Fruit fly (Drosophila melanogaster): ENCODE results near the gene CG12236.
A peak's percentile ranks its signal among the peaks of the same experiment; 100 is the strongest.

Gene CG12236

dm6 chrX:5918499-5919126 is 10.7 kb downstream of the CG12236 start (continued):
- TF ChIP-seq CG6254 (GFP tag; optimal IDR thresholded peaks at IDR 0.05), result peak; percentile 93
- peak; percentile 99 for TF ChIP-seq CG1603 (tag; optimal IDR thresholded peaks at IDR 0.05)
- TF ChIP-seq Blimp-1 (GFP tag; optimal IDR thresholded peaks at IDR 0.05), result peak; percentile 96
- peak; percentile 90 for TF ChIP-seq tio (GFP tag; optimal IDR thresholded peaks at IDR 0.05)
- peak; percentile 98 for TF ChIP-seq CG11723 (GFP tag; optimal IDR thresholded peaks at IDR 0.05)
- TF ChIP-seq Lpt (GFP tag; optimal IDR thresholded peaks at IDR 0.05), result no peak
- peak; percentile 83 for TF ChIP-seq ac (GFP tag; optimal IDR thresholded peaks at IDR 0.05)
- TF ChIP-seq BtbVII (GFP tag; optimal IDR thresholded peaks at IDR 0.05), result peak; percentile 99
- TF ChIP-seq sim (GFP tag; IDR thresholded peaks at IDR 0.05), result peak; percentile 95
- peak in 1 of 2 experiments; percentile 72 for TF ChIP-seq crp (GFP tag; optimal IDR thresholded peaks at IDR 0.05)
- peak; percentile 98 for TF ChIP-seq CG1647 (GFP tag; optimal IDR thresholded peaks at IDR 0.05)
- peak; percentile 89 for TF ChIP-seq E2f2 (GFP tag; IDR thresholded peaks at IDR 0.05)
- TF ChIP-seq sima (GFP tag; optimal IDR thresholded peaks at IDR 0.05), result peak; percentile 94
- peak; percentile 43 for TF ChIP-seq Dp (GFP tag; optimal IDR thresholded peaks at IDR 0.05)
- peak in 1 of 3 experiments; percentile 94 for TF ChIP-seq Stat92E (GFP tag; optimal IDR thresholded peaks at IDR 0.05)
- peak; percentile 97 for TF ChIP-seq zen (tag; optimal IDR thresholded peaks at IDR 0.05)
- TF ChIP-seq CG18599 (GFP tag; optimal IDR thresholded peaks at IDR 0.05), result peak; percentile 100
- peak; percentile 91 for TF ChIP-seq CG10267 (tag; optimal IDR thresholded peaks at IDR 0.05)
- TF ChIP-seq ro (GFP tag; IDR thresholded peaks at IDR 0.05), result peak; percentile 99
- peak; percentile 100 for TF ChIP-seq vvl (GFP tag; IDR thresholded peaks at IDR 0.05)
- TF ChIP-seq CG9609 (GFP tag; optimal IDR thresholded peaks at IDR 0.05), result peak; percentile 99
- TF ChIP-seq vnd (GFP tag; IDR thresholded peaks at IDR 0.05; ENCODE audit: partially characterized antibody), result peak; percentile 83
- peak; percentile 83 for TF ChIP-seq tna (GFP tag; IDR thresholded peaks at IDR 0.05; ENCODE audit: partially characterized antibody)
- TF ChIP-seq crol (GFP tag; IDR thresholded peaks at IDR 0.05), result peak; percentile 95
- TF ChIP-seq CG8281 (tag; optimal IDR thresholded peaks at IDR 0.05), result peak; percentile 92
- peak; percentile 99 for TF ChIP-seq CG8944 (GFP tag; optimal IDR thresholded peaks at IDR 0.05)
- peak; percentile 92 for TF ChIP-seq Lhr (GFP tag; optimal IDR thresholded peaks at IDR 0.05)
- TF ChIP-seq her (GFP tag; optimal IDR thresholded peaks at IDR 0.05), result peak; percentile 97
- TF ChIP-seq lov (optimal IDR thresholded peaks at IDR 0.05), result no peak
- TF ChIP-seq lov (GFP tag; IDR thresholded peaks at IDR 0.05), result peak; percentile 99
- TF ChIP-seq peb (GFP tag; IDR thresholded peaks at IDR 0.05), result peak; percentile 99
- peak; percentile 61 for TF ChIP-seq Scr (GFP tag; IDR thresholded peaks at IDR 0.05; ENCODE audit: partially characterized antibody)
- TF ChIP-seq CG11247 (GFP tag; IDR thresholded peaks at IDR 0.05), result peak; percentile 99
- peak; percentile 100 for TF ChIP-seq CG12769 (tag; optimal IDR thresholded peaks at IDR 0.05)
- peak; percentile 98 for TF ChIP-seq cato (GFP tag; optimal IDR thresholded peaks at IDR 0.05; ENCODE audit: borderline replicate concordance)
- TF ChIP-seq CG34224 (GFP tag; IDR thresholded peaks at IDR 0.05; ENCODE audit: partially characterized antibody), result peak; percentile 90
- peak; percentile 77 for TF ChIP-seq CG13287 (GFP tag; IDR thresholded peaks at IDR 0.05; ENCODE audit: partially characterized antibody)
- TF ChIP-seq CG9215 (GFP tag; IDR thresholded peaks at IDR 0.05), result peak; percentile 99
- peak; percentile 98 for TF ChIP-seq CG1529 (GFP tag; optimal IDR thresholded peaks at IDR 0.05)
- peak; percentile 90 for TF ChIP-seq CG17802 (tag; optimal IDR thresholded peaks at IDR 0.05)
- TF ChIP-seq CG33213 (GFP tag; optimal IDR thresholded peaks at IDR 0.05), result peak; percentile 99
- TF ChIP-seq lola (GFP tag; optimal IDR thresholded peaks at IDR 0.05), result peak in 1 of 3 experiments; percentile 95
- TF ChIP-seq CG17912 (GFP tag; optimal IDR thresholded peaks at IDR 0.05), result peak; percentile 89
- peak; percentile 99 for TF ChIP-seq Rx (GFP tag; IDR thresholded peaks at IDR 0.05)
- TF ChIP-seq CG18011 (GFP tag; optimal IDR thresholded peaks at IDR 0.05), result peak; percentile 90
- no peak for TF ChIP-seq h (optimal IDR thresholded peaks at IDR 0.05)
- 0 out of 3 replicates have a peak, but pooled peaks have one; percentile 9 for TF ChIP-seq mld (GFP tag; IDR thresholded peaks at IDR 0.05; ENCODE audit: partially characterized antibody)
- TF ChIP-seq HmgZ (tag; optimal IDR thresholded peaks at IDR 0.05), result peak; percentile 99

Data from whole organism, embryonic.